Worm (Caenorhabditis elegans) whole organism, mixed stage, embryonic: ENCODE data around the gene irld-67.

Experiments
- lin-13 ChIP-seq: fragments of 150-350 bp; optimal IDR thresholded peaks from 2 replicates; lab custom pipeline; 2014; ENCODE audit warnings: missing biosample characterization, missing genetic modification characterization
- pha-4 ChIP-seq: fragments of 150-350 bp; optimal IDR thresholded peaks from 2 replicates; lab custom pipeline; 2018; ENCODE audit warnings: missing biosample characterization, missing genetic modification reagents, missing genetic modification characterization
- unc-62 ChIP-seq: fragments of 150-350 bp; optimal IDR thresholded peaks from 2 replicates; lab custom pipeline; 2014; ENCODE audit warnings: missing biosample characterization, missing genetic modification reagents, missing genetic modification characterization

DNA sequence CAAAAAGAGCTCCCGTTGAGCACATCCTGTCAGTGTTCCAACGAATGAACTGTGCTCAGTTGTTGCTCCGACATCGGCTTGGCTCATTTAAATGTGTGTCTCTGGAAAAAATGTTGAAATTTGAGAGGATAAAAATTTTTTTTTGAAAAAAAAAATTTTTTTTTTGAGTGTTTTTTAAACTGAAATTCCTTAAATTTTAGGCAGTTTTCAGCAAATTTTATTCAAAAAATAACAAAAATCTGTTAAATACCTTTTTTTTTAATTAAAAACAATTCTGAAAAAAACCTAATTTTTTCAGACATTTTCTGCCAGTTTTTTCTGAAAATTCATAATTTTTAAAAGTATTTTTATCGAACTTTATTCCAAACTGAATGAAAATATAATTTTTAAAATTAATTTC, 49.4 kb downstream of the irld-67 start, which contains the start of gene pigw-1:
- TF ChIP-seq unc-62 (GFP tag; lab: Kevin White, UChicago) (no peak), pha-4 (no peak), lin-13 (tag; lab: Kevin White, UChicago) (no peak)
